Worm (Caenorhabditis elegans): ENCODE results near the gene Y57G11C.14.
A peak's percentile ranks its signal among the peaks of the same experiment; 100 is the strongest.

The Y57G11C.14 gene

ce11 chrIV:14793900-14794624 is 5.0 kb upstream of the Y57G11C.14 start (continued):
- TF ChIP-seq blmp-1 (tag; optimal IDR thresholded peaks at IDR 0.05) = peak; percentile 100
- no peak for TF ChIP-seq zip-4 (GFP tag; optimal IDR thresholded peaks at IDR 0.05)
- no peak for TF ChIP-seq irx-1 (tag; optimal IDR thresholded peaks at IDR 0.05)
- TF ChIP-seq C34B4.2 (tag; optimal IDR thresholded peaks at IDR 0.05) = no peak
- no peak for TF ChIP-seq alr-1 (tag; optimal IDR thresholded peaks at IDR 0.05; ENCODE audit: borderline replicate concordance)
- TF ChIP-seq unc-130 (tag; optimal IDR thresholded peaks at IDR 0.05) = peak; percentile 8
- TF ChIP-seq lin-15B (tag; optimal IDR thresholded peaks at IDR 0.05) = no peak
- peak in 1 of 3 experiments; percentile 32 for TF ChIP-seq dpl-1 (GFP tag; optimal IDR thresholded peaks at IDR 0.05)
- TF ChIP-seq nhr-20 (tag; optimal IDR thresholded peaks at IDR 0.05) = peak; percentile 46
- no peak for TF ChIP-seq hlh-17 (GFP tag; optimal IDR thresholded peaks at IDR 0.05; ENCODE audit: borderline replicate concordance)
- TF ChIP-seq mdl-1 (tag; optimal IDR thresholded peaks at IDR 0.05) = peak in 1 of 2 experiments; percentile 84
- no peak for TF ChIP-seq pag-3 (tag; optimal IDR thresholded peaks at IDR 0.05; ENCODE audit: borderline replicate concordance, insufficient read depth)
- TF ChIP-seq unc-30 (tag; optimal IDR thresholded peaks at IDR 0.05) = no peak
- peak; percentile 65 for TF ChIP-seq nhr-47 (tag; optimal IDR thresholded peaks at IDR 0.05)
- no peak for TF ChIP-seq C04F5.9 (tag; optimal IDR thresholded peaks at IDR 0.05)
- peak; percentile 55 for TF ChIP-seq xbp-1 (tag; optimal IDR thresholded peaks at IDR 0.05)
- no peak for TF ChIP-seq ceh-63 (GFP tag; optimal IDR thresholded peaks at IDR 0.05)
- peak; percentile 69 for TF ChIP-seq fkh-8 (tag; optimal IDR thresholded peaks at IDR 0.05)
- no peak for TF ChIP-seq unc-98 (GFP tag; IDR thresholded peaks at IDR 0.05)
- peak; percentile 56 for TF ChIP-seq tbx-2 (tag; optimal IDR thresholded peaks at IDR 0.05)
- TF ChIP-seq rnt-1 (tag; optimal IDR thresholded peaks at IDR 0.05) = peak; percentile 14
- TF ChIP-seq lin-39 (tag; optimal IDR thresholded peaks at IDR 0.05) = no peak
- peak; percentile 49 for TF ChIP-seq unc-86 (tag; optimal IDR thresholded peaks at IDR 0.05)
- TF ChIP-seq nhr-11 (tag; optimal IDR thresholded peaks at IDR 0.05) = no peak
- TF ChIP-seq ets-5 (GFP tag; IDR thresholded peaks at IDR 0.05) = no peak
- no peak for TF ChIP-seq fkh-4 (tag; optimal IDR thresholded peaks at IDR 0.05; ENCODE audit: borderline replicate concordance)
- TF ChIP-seq aly-2 (tag; optimal IDR thresholded peaks at IDR 0.05) = no peak
- TF ChIP-seq fos-1 (tag; optimal IDR thresholded peaks at IDR 0.05) = no peak
- TF ChIP-seq pax-3 (tag; optimal IDR thresholded peaks at IDR 0.05) = no peak
- peak in 1 of 2 experiments; percentile 9 for TF ChIP-seq ztf-11 (tag; optimal IDR thresholded peaks at IDR 0.05)
- TF ChIP-seq nhr-85 (tag) = peak; percentile 10
- TF ChIP-seq snu-23 (GFP tag; optimal IDR thresholded peaks at IDR 0.05) = peak; percentile 47
- TF ChIP-seq isw-1 (GFP tag; IDR thresholded peaks at IDR 0.05) = no peak
- no peak for TF ChIP-seq nhr-76 (tag; optimal IDR thresholded peaks at IDR 0.05)
- peak; percentile 54 for TF ChIP-seq fkh-10 (GFP tag; optimal IDR thresholded peaks at IDR 0.05)
- TF ChIP-seq egl-13 (tag; optimal IDR thresholded peaks at IDR 0.05) = peak; percentile 25
- peak; percentile 50 to 69 (median 54) for TF ChIP-seq ceh-82 (tag; optimal IDR thresholded peaks at IDR 0.05)
- TF ChIP-seq lin-13 (GFP tag; optimal IDR thresholded peaks at IDR 0.05) = peak; percentile 51
- TF ChIP-seq nhr-71 (tag; optimal IDR thresholded peaks at IDR 0.05) = peak; percentile 62
- peak; percentile 48 to 57 for TF ChIP-seq efl-1 (optimal IDR thresholded peaks at IDR 0.05)
- peak in 1 of 2 experiments; percentile 81 for TF ChIP-seq efl-1 (GFP tag; optimal IDR thresholded peaks at IDR 0.05 in 1 of 2)
- TF ChIP-seq mef-2 (tag; optimal IDR thresholded peaks at IDR 0.05) = no peak
- peak; percentile 7 for TF ChIP-seq dsc-1 (tag; optimal IDR thresholded peaks at IDR 0.05)
- no peak for TF ChIP-seq nhr-84 (tag; optimal IDR thresholded peaks at IDR 0.05)
- peak; percentile 37 for TF ChIP-seq ztf-4 (tag; optimal IDR thresholded peaks at IDR 0.05)
- TF ChIP-seq nhr-28 (tag; optimal IDR thresholded peaks at IDR 0.05) = no peak
- TF ChIP-seq nhr-237 (tag; optimal IDR thresholded peaks at IDR 0.05) = peak; percentile 3
- TF ChIP-seq aha-1 (tag; optimal IDR thresholded peaks at IDR 0.05) = no peak
- peak; percentile 38 to 52 for TF ChIP-seq lin-35 (GFP tag; optimal IDR thresholded peaks at IDR 0.05)
- no peak for TF ChIP-seq efl-3 (GFP tag; optimal IDR thresholded peaks at IDR 0.05)
- TF ChIP-seq skn-1 (tag; optimal IDR thresholded peaks at IDR 0.05) = peak; percentile 37
- TF ChIP-seq ceh-90 (tag; optimal IDR thresholded peaks at IDR 0.05) = no peak
